Worm (Caenorhabditis elegans): ENCODE measurements around the gene C28H8.2.

- no peak for TF ChIP-seq skn-1 (tag; optimal IDR thresholded peaks at IDR 0.05)
- no peak for TF ChIP-seq nhr-11 (tag; optimal IDR thresholded peaks at IDR 0.05)
- TF ChIP-seq nhr-76 (tag; optimal IDR thresholded peaks at IDR 0.05), result no peak
- no peak for TF ChIP-seq daf-12 (tag; optimal IDR thresholded peaks at IDR 0.05)
- no peak for TF ChIP-seq unc-62 (GFP tag; optimal IDR thresholded peaks at IDR 0.05 in 1 of 2)
- TF ChIP-seq unc-62 (tag; optimal IDR thresholded peaks at IDR 0.05), result no peak
- no peak for TF ChIP-seq lsy-2 (tag; optimal IDR thresholded peaks at IDR 0.05)
- no peak for TF ChIP-seq nhr-10 (tag; optimal IDR thresholded peaks at IDR 0.05)
- TF ChIP-seq R02D3.7 (tag; optimal IDR thresholded peaks at IDR 0.05), result no peak
- TF ChIP-seq lin-39 (tag; optimal IDR thresholded peaks at IDR 0.05), result no peak
- no peak for TF ChIP-seq mxl-3 (GFP tag; optimal IDR thresholded peaks at IDR 0.05)
- TF ChIP-seq jun-1 (tag; optimal IDR thresholded peaks at IDR 0.05), result no peak
- TF ChIP-seq nhr-102 (tag; optimal IDR thresholded peaks at IDR 0.05), result no peak
Observed at ce11 chrIII:5932853-5933252, 12.7 kb downstream of the C28H8.2 start, which contains the start of gene zmp-1.
